Fruit fly (Drosophila melanogaster) whole organism, pupa: ENCODE results near the gene TTLL4A.

Experiments
- CG10348 ChIP-seq: fragments of 200-800 bp; sonication (Bioruptor generic); IDR thresholded peaks from 2 replicates; pipeline ENCODE4 v1.3.6; 2022; ENCODE audit warnings: missing biosample characterization, missing genetic modification characterization
- CG4496 ChIP-seq: fragments of 200-800 bp; sonication (Bioruptor generic); IDR thresholded peaks from 3 replicates; pipeline ENCODE4 v1.3.6; 2022; ENCODE audit warnings: missing biosample characterization, missing genetic modification characterization
- CG9948 ChIP-seq: fragments of 200-800 bp; sonication (Bioruptor generic); optimal IDR thresholded peaks from 2 replicates; lab custom pipeline; 2018; ENCODE audit warnings: missing biosample characterization, mild to moderate bottlenecking, missing genetic modification characterization, moderate library complexity
- EcR ChIP-seq: fragments of 200-800 bp; sonication (Bioruptor generic); optimal IDR thresholded peaks from 3 replicates; lab custom pipeline; 2019; ENCODE audit warnings: missing biosample characterization, missing genetic modification characterization, mild to moderate bottlenecking, moderate library complexity, missing genetic modification reagents
- Ets98B ChIP-seq: fragments of 200-800 bp; sonication (Bioruptor generic); IDR thresholded peaks from 2 replicates; pipeline ENCODE4 v1.3.6; 2022; ENCODE audit warnings: missing biosample characterization, missing genetic modification characterization
- Snoo ChIP-seq: fragments of 200-800 bp; sonication (Bioruptor generic); optimal IDR thresholded peaks from 3 replicates; lab custom pipeline; 2017; ENCODE audit warnings: missing biosample characterization, mild to moderate bottlenecking, missing genetic modification characterization, inconsistent platforms
- fd96Ca ChIP-seq: fragments of 200-800 bp; sonication (Bioruptor generic); IDR thresholded peaks from 3 replicates; pipeline ENCODE4 v1.3.6; 2022; ENCODE audit warnings: missing biosample characterization, missing genetic modification characterization
- gl ChIP-seq: fragments of 200-800 bp; sonication (Bioruptor generic); optimal IDR thresholded peaks from 2 replicates; lab custom pipeline; 2018; ENCODE audit warnings: missing biosample characterization, mild to moderate bottlenecking, missing genetic modification characterization

DNA sequence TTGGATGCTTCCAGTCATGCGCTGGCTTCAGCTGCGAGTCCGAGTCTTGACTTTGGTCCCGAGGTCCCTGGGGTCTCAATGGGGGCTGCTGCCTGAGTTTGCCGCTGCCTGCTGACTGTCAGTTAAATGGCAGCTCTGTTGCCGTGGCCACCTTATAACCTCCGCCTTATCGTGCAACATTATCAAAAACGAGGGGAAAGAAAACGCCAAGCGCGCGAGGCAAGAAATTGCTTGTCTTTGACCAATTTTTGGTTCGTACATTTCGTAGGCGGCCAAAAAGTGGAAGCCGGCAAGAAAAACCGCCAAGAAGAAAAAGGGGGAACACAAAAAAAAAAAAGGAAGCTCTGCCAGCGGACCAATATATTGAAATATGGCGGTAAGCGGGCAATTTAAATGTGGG is 34.7 kb downstream of the TTLL4A start:
- TF ChIP-seq fd96Ca (GFP tag; lab: Robert Waterston, UW) (no peak), CG4496 (GFP tag; lab: Robert Waterston, UW) (no peak), Snoo (tag; lab: Kevin White, UChicago) (no peak), CG9948 (tag; lab: Kevin White, UChicago) (no peak), gl (tag; lab: Kevin White, UChicago) (no peak), EcR (no peak), CG10348 (GFP tag; lab: Robert Waterston, UW) (no peak), Ets98B (GFP tag; lab: Robert Waterston, UW) (no peak)
